Fruit fly (Drosophila melanogaster): ENCODE data around the gene CG6891.

Gene CG6891

DNA sequence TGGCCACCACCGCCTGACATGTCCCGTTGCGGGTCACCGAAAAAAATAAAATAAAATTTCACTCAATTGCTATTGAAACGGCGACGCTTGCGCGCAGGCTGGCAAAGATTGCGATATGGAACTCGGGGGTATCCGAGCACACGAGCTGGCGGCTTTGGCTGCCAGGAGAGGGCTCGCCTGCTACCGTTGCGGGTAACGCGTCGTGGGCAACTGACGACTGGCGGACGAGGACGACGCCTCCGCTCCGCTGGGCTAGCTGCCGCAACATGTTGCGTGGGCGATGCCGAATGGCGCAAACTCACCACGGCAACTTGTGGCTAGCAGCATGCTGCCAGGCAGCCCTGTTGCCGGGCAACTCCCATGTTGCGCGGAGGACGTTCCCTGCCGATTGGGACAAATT lies 1.2 kb upstream of the CG6891 start, which contains the start of gene CCKLR-17D3:
TSS of gene CCKLR-17D3 (minus strand) at position 211 of the 400 bp plus-strand sequence.
- TF ChIP-seq dsf (GFP tag; optimal IDR thresholded peaks at IDR 0.05; ENCODE audit: borderline replicate concordance) (no peak), Myc (optimal IDR thresholded peaks at IDR 0.05) (no peak), CG32264 (GFP tag; optimal IDR thresholded peaks at IDR 0.05) (no peak), fru (GFP tag; optimal IDR thresholded peaks at IDR 0.05) (no peak), psq (GFP tag; optimal IDR thresholded peaks at IDR 0.05) (no peak), Dif (GFP tag; optimal IDR thresholded peaks at IDR 0.05; ENCODE audit: partially characterized antibody) (no peak), Sp1 (GFP tag; optimal IDR thresholded peaks at IDR 0.05) (no peak), Hr78 (GFP tag; optimal IDR thresholded peaks at IDR 0.05) (no peak), Hnf4 (GFP tag; optimal IDR thresholded peaks at IDR 0.05) (no peak), N (GFP tag; optimal IDR thresholded peaks at IDR 0.05) (no peak), jim (GFP tag; optimal IDR thresholded peaks at IDR 0.05) (no peak), Dfd (GFP tag; optimal IDR thresholded peaks at IDR 0.05) (no peak), pan (optimal IDR thresholded peaks at IDR 0.05) (no peak), Hr83 (GFP tag; optimal IDR thresholded peaks at IDR 0.05; ENCODE audit: poor library complexity, severe bottlenecking) (no peak), OdsH (GFP tag; optimal IDR thresholded peaks at IDR 0.05) (no peak), ey (GFP tag; optimal IDR thresholded peaks at IDR 0.05) (no peak)

- TF ChIP-seq Dif (GFP tag; optimal IDR thresholded peaks at IDR 0.05; ENCODE audit: partially characterized antibody) = no peak
- TF ChIP-seq OdsH (GFP tag; optimal IDR thresholded peaks at IDR 0.05) = peak; percentile 82
- peak in 1 of 2 experiments; percentile 24 for TF ChIP-seq dl (GFP tag; optimal IDR thresholded peaks at IDR 0.05; ENCODE audit: insufficient read depth in 1 of 2, partially characterized antibody in 2 of 2)
- no peak for TF ChIP-seq jim (GFP tag; optimal IDR thresholded peaks at IDR 0.05)
- TF ChIP-seq dsf (GFP tag; optimal IDR thresholded peaks at IDR 0.05; ENCODE audit: borderline replicate concordance) = peak; percentile 41
- TF ChIP-seq Hr83 (GFP tag; optimal IDR thresholded peaks at IDR 0.05; ENCODE audit: poor library complexity, severe bottlenecking) = no peak
- peak; percentile 75 for TF ChIP-seq psq (GFP tag; optimal IDR thresholded peaks at IDR 0.05)
- TF ChIP-seq rgr (GFP tag; optimal IDR thresholded peaks at IDR 0.05) = peak; percentile 67
- TF ChIP-seq Mio (GFP tag; optimal IDR thresholded peaks at IDR 0.05) = no peak
- TF ChIP-seq h (GFP tag; optimal IDR thresholded peaks at IDR 0.05) = peak; percentile 72
- no peak for TF ChIP-seq tai (GFP tag; optimal IDR thresholded peaks at IDR 0.05)
- peak in 1 of 2 experiments; percentile 84 for TF ChIP-seq foxo (GFP tag; optimal IDR thresholded peaks at IDR 0.05)
- no peak for TF ChIP-seq Abd-B (GFP tag; optimal IDR thresholded peaks at IDR 0.05)
- peak; percentile 79 for TF ChIP-seq fru (GFP tag; optimal IDR thresholded peaks at IDR 0.05)
- TF ChIP-seq Sp1 (GFP tag; optimal IDR thresholded peaks at IDR 0.05) = peak; percentile 91
- no peak for TF ChIP-seq GATAd (GFP tag; optimal IDR thresholded peaks at IDR 0.05)
- TF ChIP-seq ey (GFP tag; optimal IDR thresholded peaks at IDR 0.05) = peak; percentile 70
- peak; percentile 12 for TF ChIP-seq Jra (GFP tag; optimal IDR thresholded peaks at IDR 0.05)
- peak; percentile 87 for TF ChIP-seq HLH106 (tag; optimal IDR thresholded peaks at IDR 0.05)
- no peak for TF ChIP-seq CrebA (GFP tag; optimal IDR thresholded peaks at IDR 0.05; ENCODE audit: borderline replicate concordance)
- no peak for TF ChIP-seq usp (GFP tag; optimal IDR thresholded peaks at IDR 0.05)
- no peak for TF ChIP-seq Vsx2 (GFP tag; optimal IDR thresholded peaks at IDR 0.05; ENCODE audit: partially characterized antibody)
- TF ChIP-seq N (GFP tag; optimal IDR thresholded peaks at IDR 0.05) = no peak
- TF ChIP-seq CG9705 (GFP tag; optimal IDR thresholded peaks at IDR 0.05) = peak; percentile 84
- TF ChIP-seq Dfd (GFP tag; optimal IDR thresholded peaks at IDR 0.05) = no peak
- TF ChIP-seq pan (optimal IDR thresholded peaks at IDR 0.05) = no peak
- no peak for TF ChIP-seq CG32264 (GFP tag; optimal IDR thresholded peaks at IDR 0.05)
- no peak for TF ChIP-seq lola (GFP tag; optimal IDR thresholded peaks at IDR 0.05)
- no peak for TF ChIP-seq Rel (GFP tag; optimal IDR thresholded peaks at IDR 0.05)
- no peak for TF ChIP-seq Rel (tag; optimal IDR thresholded peaks at IDR 0.05)
- peak; percentile 14 for TF ChIP-seq sv (GFP tag; optimal IDR thresholded peaks at IDR 0.05)
- TF ChIP-seq br (GFP tag; optimal IDR thresholded peaks at IDR 0.05) = peak; percentile 66
- peak; percentile 65 for TF ChIP-seq woc (GFP tag; optimal IDR thresholded peaks at IDR 0.05)
- peak; percentile 80 for TF ChIP-seq dmrt93B (GFP tag; optimal IDR thresholded peaks at IDR 0.05)
- TF ChIP-seq sage (GFP tag; optimal IDR thresholded peaks at IDR 0.05) = peak; percentile 2
- TF ChIP-seq brk (GFP tag; optimal IDR thresholded peaks at IDR 0.05) = no peak
- TF ChIP-seq Myc (optimal IDR thresholded peaks at IDR 0.05) = no peak
- TF ChIP-seq Hnf4 (GFP tag; optimal IDR thresholded peaks at IDR 0.05) = peak; percentile 48
- TF ChIP-seq Hr78 (GFP tag; optimal IDR thresholded peaks at IDR 0.05) = no peak
Measured at dm6 chrX:18775839-18776538, 961 bp downstream of the CG6891 start.

Measured in whole organism, wandering third instar larva.